Worm (Caenorhabditis elegans) whole organism, late embryonic: ENCODE measurements around the gene cyp-33C2.

Experiments used
- C08G9.2 ChIP-seq: sonication (generic microtip); optimal IDR thresholded peaks from 2 replicates; lab custom pipeline; 2016; ENCODE audit warnings: mild to moderate bottlenecking, missing genetic modification characterization, moderate library complexity, missing compliant biosample characterization
- ama-1 ChIP-seq: fragments of 150-350 bp; optimal IDR thresholded peaks from 2 replicates; lab custom pipeline; 2014
- ceh-34 ChIP-seq: sonication (generic microtip); optimal IDR thresholded peaks from 2 replicates; lab custom pipeline; 2016; ENCODE audit warnings: mild to moderate bottlenecking, missing genetic modification characterization, missing compliant biosample characterization
- ceh-6 ChIP-seq: fragments of 200-800 bp; sonication (Bioruptor generic); optimal IDR thresholded peaks from 2 replicates; lab custom pipeline; 2018; ENCODE audit warnings: mild to moderate bottlenecking, missing genetic modification characterization, missing compliant biosample characterization
- dmd-4 ChIP-seq: sonication (generic microtip); optimal IDR thresholded peaks from 2 replicates; lab custom pipeline; 2016; ENCODE audit warnings: borderline replicate concordance, missing genetic modification characterization, missing compliant biosample characterization
- madf-2 ChIP-seq: sonication (generic microtip); optimal IDR thresholded peaks from 2 replicates; lab custom pipeline; 2017; ENCODE audit warnings: missing genetic modification characterization, missing compliant biosample characterization
- nhr-11 ChIP-seq: fragments of 150-350 bp; optimal IDR thresholded peaks from 2 replicates; lab custom pipeline; 2014; ENCODE audit warnings: missing biosample characterization, missing genetic modification characterization
- odd-2 ChIP-seq: sonication (generic microtip); optimal IDR thresholded peaks from 2 replicates; lab custom pipeline; 2017; ENCODE audit warnings: antibody characterized with exemption, mild to moderate bottlenecking, missing genetic modification characterization, missing compliant biosample characterization
- pqm-1 ChIP-seq: sonication (generic microtip); optimal IDR thresholded peaks from 2 replicates; lab custom pipeline; 2016; ENCODE audit warnings: missing genetic modification characterization, missing compliant biosample characterization
- pros-1 ChIP-seq: fragments of 150-350 bp; optimal IDR thresholded peaks from 2 replicates; lab custom pipeline; 2014; ENCODE audit warnings: missing biosample characterization, missing genetic modification reagents, missing genetic modification characterization
- unc-86 ChIP-seq: sonication (generic microtip); optimal IDR thresholded peaks from 2 replicates; lab custom pipeline; 2016; ENCODE audit warnings: missing genetic modification characterization, missing compliant biosample characterization

- TF ChIP-seq ceh-6 (GFP tag; lab: Kevin White, UChicago) = no peak
- no peak for TF ChIP-seq madf-2 (tag; lab: Kevin White, UChicago)
- no peak for TF ChIP-seq dmd-4 (tag; lab: Kevin White, UChicago)
- TF ChIP-seq ceh-34 (tag; lab: Kevin White, UChicago) = no peak
- no peak for TF ChIP-seq ama-1
- TF ChIP-seq C08G9.2 (tag; lab: Kevin White, UChicago) = no peak
- TF ChIP-seq pqm-1 (tag; lab: Kevin White, UChicago) = no peak
- TF ChIP-seq nhr-11 = no peak
- no peak for TF ChIP-seq odd-2 (tag; lab: Kevin White, UChicago)
- no peak for TF ChIP-seq pros-1
- TF ChIP-seq unc-86 (tag; lab: Kevin White, UChicago) = no peak
Observed at ce11 chrV:2146795-2147194, 36.5 kb upstream of the cyp-33C2 start, which contains the start of gene srbc-20.
